Worm (Caenorhabditis elegans) whole organism, L4/young adult: ENCODE results near the gene R10H10.4.

Experiments
- W03F9.2 ChIP-seq: fragments of 150-350 bp; optimal IDR thresholded peaks from 2 replicates; lab custom pipeline; 2014; ENCODE audit warnings: missing biosample characterization, missing genetic modification characterization
- him-1 ChIP-seq: sonication (generic microtip); optimal IDR thresholded peaks from 2 replicates; lab custom pipeline; 2016; ENCODE audit warnings: missing genotype, missing genetic modification reagents, missing genetic modification characterization, missing compliant biosample characterization

DNA sequence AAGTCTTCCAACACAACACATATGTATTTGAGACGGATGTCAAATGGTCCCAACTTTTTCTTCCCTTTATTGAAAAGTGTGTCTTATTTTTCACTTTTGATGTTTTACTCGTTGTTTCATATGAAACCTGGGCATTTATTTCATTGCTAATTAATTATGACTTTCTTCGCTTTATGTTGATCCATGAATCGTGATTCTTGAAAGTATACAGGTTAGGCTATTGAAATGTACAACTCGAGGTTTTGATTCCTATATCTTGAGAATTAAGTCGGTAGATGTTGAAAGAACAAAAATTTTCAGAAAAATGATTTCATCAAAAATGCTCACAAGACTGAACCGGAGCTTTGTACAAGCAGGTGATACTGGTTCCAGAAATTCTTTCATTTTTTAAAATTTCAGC, 7.6 kb downstream of the R10H10.4 start, which contains the start of gene nfu-1:
- TF ChIP-seq W03F9.2 (tag; lab: Kevin White, UChicago) (no peak), him-1 (tag; lab: Kevin White, UChicago) (no peak)
